Worm (Caenorhabditis elegans) whole organism, L3 larva: Measurements from ENCODE around the gene R12B2.13.

Experiments used
- R02D3.7 ChIP-seq: fragments of 150-350 bp; optimal IDR thresholded peaks from 2 replicates; lab custom pipeline; 2014; ENCODE audit warnings: missing biosample characterization, missing genetic modification characterization
- ZK546.5 ChIP-seq: sonication (generic microtip); optimal IDR thresholded peaks from 2 replicates; lab custom pipeline; 2017; ENCODE audit warnings: missing biosample characterization, missing genetic modification characterization
- aly-2 ChIP-seq: fragments of 150-350 bp; optimal IDR thresholded peaks from 2 replicates; lab custom pipeline; 2014; ENCODE audit warnings: missing biosample characterization, missing genetic modification characterization
- ama-1 ChIP-seq: fragments of 150-350 bp; optimal IDR thresholded peaks from 2 replicates; lab custom pipeline; 2018
- ceh-16 ChIP-seq: sonication (generic microtip); optimal IDR thresholded peaks from 2 replicates; lab custom pipeline; 2017; ENCODE audit warnings: missing biosample characterization, missing genetic modification characterization
- ceh-28 ChIP-seq: fragments of 150-350 bp; optimal IDR thresholded peaks from 2 replicates; lab custom pipeline; 2014; ENCODE audit warnings: missing biosample characterization, missing genetic modification reagents, missing genetic modification characterization
- ceh-82 ChIP-seq: fragments of 150-350 bp; optimal IDR thresholded peaks from 2 replicates; lab custom pipeline; 2014; ENCODE audit warnings: missing biosample characterization, missing genetic modification characterization
- ceh-9 ChIP-seq: sonication (generic microtip); optimal IDR thresholded peaks from 2 replicates; lab custom pipeline; 2018; ENCODE audit warnings: missing biosample characterization, missing genetic modification characterization
- daf-12 ChIP-seq: fragments of 150-350 bp; optimal IDR thresholded peaks from 2 replicates; lab custom pipeline; 2014; ENCODE audit warnings: missing biosample characterization, missing genetic modification reagents, missing genetic modification characterization
- egl-27 ChIP-seq: sonication (generic microtip); optimal IDR thresholded peaks from 4 replicates; lab custom pipeline; 2017; ENCODE audit warnings: missing biosample characterization, missing genetic modification reagents, missing genetic modification characterization
- egl-5 ChIP-seq: fragments of 150-350 bp; optimal IDR thresholded peaks from 2 replicates; lab custom pipeline; 2017; ENCODE audit warnings: missing biosample characterization, missing genetic modification reagents, missing genetic modification characterization, inconsistent platforms
- elt-1 ChIP-seq: fragments of 150-350 bp; optimal IDR thresholded peaks from 2 replicates; lab custom pipeline; 2014; ENCODE audit warnings: missing biosample characterization, missing genetic modification characterization
- elt-2 ChIP-seq: sonication (generic microtip); optimal IDR thresholded peaks from 2 replicates; lab custom pipeline; 2016; ENCODE audit warnings: missing genetic modification reagents, mild to moderate bottlenecking, missing genetic modification characterization, missing compliant biosample characterization
- elt-3 ChIP-seq, 3 experiments: fragments of 150-350 bp in 1 of 3; sonication (generic microtip) in 2 of 3; optimal IDR thresholded peaks; 2 replicates in 2 of 3; 4 replicates in 1 of 3; lab custom pipeline; 2014 to 2017; ENCODE audit warnings: missing biosample characterization in 3 of 3, missing genetic modification characterization in 3 of 3
- eor-1 ChIP-seq, 2 experiments: fragments of 150-350 bp; optimal IDR thresholded peaks; 2 replicates each; lab custom pipeline; 2014 to 2018; ENCODE audit warnings: missing biosample characterization in 2 of 2, missing genetic modification characterization in 2 of 2
- fkh-10 ChIP-seq: sonication (generic microtip); optimal IDR thresholded peaks from 2 replicates; lab custom pipeline; 2017; ENCODE audit warnings: missing biosample characterization, missing genetic modification reagents, missing genetic modification characterization
- fkh-2 ChIP-seq: fragments of 150-350 bp; optimal IDR thresholded peaks from 2 replicates; lab custom pipeline; 2014; ENCODE audit warnings: missing biosample characterization, missing genetic modification reagents, missing genetic modification characterization
- fos-1 ChIP-seq: fragments of 150-350 bp; optimal IDR thresholded peaks from 2 replicates; lab custom pipeline; 2014; ENCODE audit warnings: missing biosample characterization, missing genetic modification characterization
- hmg-11 ChIP-seq: sonication (generic microtip); optimal IDR thresholded peaks from 2 replicates; lab custom pipeline; 2016; ENCODE audit warnings: missing genetic modification characterization, missing compliant biosample characterization
- jun-1 ChIP-seq: fragments of 150-350 bp; optimal IDR thresholded peaks from 2 replicates; lab custom pipeline; 2014; ENCODE audit warnings: missing biosample characterization, missing genetic modification reagents, missing genetic modification characterization
- lin-15B ChIP-seq: fragments of 150-350 bp; optimal IDR thresholded peaks from 2 replicates; lab custom pipeline; 2014; ENCODE audit warnings: missing biosample characterization, missing genetic modification characterization
- lin-39 ChIP-seq: fragments of 150-350 bp; optimal IDR thresholded peaks from 2 replicates; lab custom pipeline; 2018; ENCODE audit warnings: missing biosample characterization, missing genetic modification reagents, missing genetic modification characterization
- lsy-12 ChIP-seq: sonication (generic microtip); optimal IDR thresholded peaks from 2 replicates; lab custom pipeline; 2016; ENCODE audit warnings: mild to moderate bottlenecking, missing genetic modification characterization, missing compliant biosample characterization
- mdl-1 ChIP-seq: fragments of 150-350 bp; optimal IDR thresholded peaks from 2 replicates; lab custom pipeline; 2014; ENCODE audit warnings: missing biosample characterization, missing genetic modification characterization
- mml-1 ChIP-seq: fragments of 150-350 bp; sonication (generic microtip); optimal IDR thresholded peaks from 3 replicates; lab custom pipeline; 2014; ENCODE audit warnings: missing biosample characterization, missing genetic modification characterization
- nfya-1 ChIP-seq: sonication (generic microtip); optimal IDR thresholded peaks from 2 replicates; lab custom pipeline; 2017; ENCODE audit warnings: missing genetic modification characterization, mild to moderate bottlenecking, missing compliant biosample characterization, antibody characterized with exemption, moderate library complexity; ENCODE audit not compliant: insufficient read depth
- nhr-11 ChIP-seq: fragments of 150-350 bp; optimal IDR thresholded peaks from 2 replicates; lab custom pipeline; 2014; ENCODE audit warnings: missing biosample characterization, missing genetic modification characterization
- nhr-12 ChIP-seq: fragments of 150-350 bp; optimal IDR thresholded peaks from 2 replicates; lab custom pipeline; 2014; ENCODE audit warnings: missing biosample characterization, missing genetic modification characterization
- nhr-23 ChIP-seq: fragments of 150-350 bp; optimal IDR thresholded peaks from 2 replicates; lab custom pipeline; 2014; ENCODE audit warnings: missing biosample characterization, missing genetic modification reagents, missing genetic modification characterization
- nhr-237 ChIP-seq: fragments of 150-350 bp; optimal IDR thresholded peaks from 2 replicates; lab custom pipeline; 2014; ENCODE audit warnings: missing biosample characterization, missing genetic modification characterization
- nhr-25 ChIP-seq: sonication (generic microtip); optimal IDR thresholded peaks from 2 replicates; lab custom pipeline; 2017; ENCODE audit warnings: missing biosample characterization, missing genetic modification characterization
- nhr-28 ChIP-seq: fragments of 150-350 bp; optimal IDR thresholded peaks from 2 replicates; lab custom pipeline; 2014; ENCODE audit warnings: missing biosample characterization, missing genetic modification characterization
- nhr-43 ChIP-seq: sonication (generic microtip); optimal IDR thresholded peaks from 2 replicates; lab custom pipeline; 2016; ENCODE audit warnings: mild to moderate bottlenecking, missing genetic modification characterization, missing compliant biosample characterization; ENCODE audit not compliant: poor library complexity, severe bottlenecking
- nhr-67 ChIP-seq: fragments of 150-350 bp; optimal IDR thresholded peaks from 2 replicates; lab custom pipeline; 2014; ENCODE audit warnings: missing biosample characterization, missing genetic modification characterization
- nhr-76 ChIP-seq: fragments of 150-350 bp; sonication (generic microtip); optimal IDR thresholded peaks from 5 replicates; lab custom pipeline; 2014; ENCODE audit warnings: missing biosample characterization, missing genetic modification characterization
- nhr-77 ChIP-seq: fragments of 150-350 bp; optimal IDR thresholded peaks from 2 replicates; lab custom pipeline; 2014; ENCODE audit warnings: missing biosample characterization, missing genetic modification characterization
- pha-4 ChIP-seq: fragments of 150-350 bp; optimal IDR thresholded peaks from 2 replicates; lab custom pipeline; 2014; ENCODE audit warnings: missing biosample characterization, missing genetic modification reagents, missing genetic modification characterization
- pqm-1 ChIP-seq: fragments of 150-350 bp; optimal IDR thresholded peaks from 2 replicates; lab custom pipeline; 2017; ENCODE audit warnings: missing biosample characterization, missing genetic modification characterization, inconsistent platforms
- sea-2 ChIP-seq: fragments of 150-350 bp; sonication (generic microtip); optimal IDR thresholded peaks from 4 replicates; lab custom pipeline; 2014; ENCODE audit warnings: missing biosample characterization, missing genetic modification reagents, missing genetic modification characterization
- skn-1 ChIP-seq: fragments of 150-350 bp; optimal IDR thresholded peaks from 2 replicates; lab custom pipeline; 2014; ENCODE audit warnings: missing biosample characterization, missing genetic modification characterization
- snpc-4 ChIP-seq: fragments of 150-350 bp; optimal IDR thresholded peaks from 2 replicates; lab custom pipeline; 2014; ENCODE audit warnings: missing biosample characterization, missing genetic modification characterization
- tbx-2 ChIP-seq: sonication (generic microtip); optimal IDR thresholded peaks from 2 replicates; lab custom pipeline; 2016; ENCODE audit warnings: mild to moderate bottlenecking, missing genetic modification characterization, missing compliant biosample characterization
- unc-39 ChIP-seq: sonication (generic microtip); optimal IDR thresholded peaks from 4 replicates; lab custom pipeline; 2017; ENCODE audit warnings: missing biosample characterization, missing genetic modification characterization
- unc-62 ChIP-seq: fragments of 150-350 bp; sonication (generic microtip); optimal IDR thresholded peaks from 4 replicates; lab custom pipeline; 2014; ENCODE audit warnings: missing biosample characterization, missing genetic modification reagents, missing genetic modification characterization
- zag-1 ChIP-seq: fragments of 150-350 bp; optimal IDR thresholded peaks from 2 replicates; lab custom pipeline; 2014; ENCODE audit warnings: missing biosample characterization, missing genetic modification characterization
- ztf-11 ChIP-seq: fragments of 150-350 bp; optimal IDR thresholded peaks from 2 replicates; lab custom pipeline; 2014; ENCODE audit warnings: missing biosample characterization, missing genetic modification characterization
- ztf-4 ChIP-seq: fragments of 150-350 bp; optimal IDR thresholded peaks from 2 replicates; lab custom pipeline; 2014; ENCODE audit warnings: missing biosample characterization, missing genetic modification characterization

Gene R12B2.13

DNA sequence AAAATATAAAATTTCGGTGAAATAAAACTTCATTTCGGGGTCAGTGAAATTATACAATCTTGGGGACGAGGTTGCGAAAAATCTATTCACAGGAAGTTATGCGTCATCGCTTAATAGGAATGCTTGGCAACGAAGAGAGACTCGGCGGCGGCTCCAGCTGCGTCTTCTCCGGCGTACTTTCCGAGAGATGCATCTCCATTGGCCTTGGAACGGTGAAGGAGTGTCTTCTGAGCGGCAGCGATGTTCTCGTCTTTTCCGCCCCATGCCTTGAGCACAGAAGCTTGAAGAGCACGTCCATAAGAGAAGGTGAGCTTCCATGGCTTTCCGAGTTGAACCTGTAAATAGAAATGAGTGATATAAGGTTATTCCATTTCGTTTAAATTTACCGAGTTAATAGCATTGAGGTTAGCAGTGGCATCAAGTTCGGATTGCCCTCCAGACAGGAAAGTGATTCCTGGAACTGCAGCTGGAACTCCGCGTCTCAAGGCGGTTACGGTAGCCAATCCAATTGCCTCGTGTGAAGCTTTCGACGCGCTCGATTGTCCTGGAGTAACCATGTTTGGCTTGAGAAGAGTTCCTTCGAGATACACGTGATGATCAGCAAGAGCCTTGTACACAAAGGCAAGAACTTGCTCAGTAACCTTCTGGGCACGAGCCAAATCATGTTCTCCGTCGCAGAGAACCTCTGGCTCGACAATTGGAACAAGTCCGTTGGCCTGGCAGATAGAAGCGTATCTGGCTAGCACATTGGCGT lies 41.6 kb upstream of the R12B2.13 start:
- TF ChIP-seq fos-1 (tag; lab: Kevin White, UChicago) = no peak
- peak; percentile 52 for TF ChIP-seq nhr-43 (tag; lab: Kevin White, UChicago)
- peak; percentile 48 for TF ChIP-seq ama-1

DNA sequence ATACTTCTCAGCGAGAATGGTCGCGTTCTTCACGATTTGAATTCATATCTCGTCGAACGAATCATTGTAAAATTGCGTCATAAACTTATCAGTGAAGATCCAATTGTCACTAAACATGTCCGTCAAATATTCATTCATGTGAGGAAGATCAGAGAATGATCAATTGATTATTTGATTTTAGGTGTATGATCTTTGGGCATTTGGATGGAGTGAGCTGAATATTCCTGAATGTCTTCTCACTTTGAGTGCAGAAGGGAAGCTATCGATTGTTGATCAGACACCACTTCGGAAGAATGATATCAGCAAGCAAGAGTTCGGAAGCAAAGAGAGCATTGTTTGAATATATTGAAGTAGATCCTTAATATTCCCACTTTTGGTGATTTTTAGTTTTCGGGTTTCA lies 41.0 kb upstream of the R12B2.13 start:
- TF ChIP-seq elt-3 (tag; optimal IDR thresholded peaks at IDR 0.05; lab: Kevin White, UChicago) (peak; percentile 17 to 83 (median 76)), tbx-2 (tag; lab: Kevin White, UChicago) (no peak), pha-4 (tag; lab: Kevin White, UChicago) (no peak), aly-2 (tag; lab: Kevin White, UChicago) (no peak), nhr-237 (no peak), nfya-1 (tag; lab: Kevin White, UChicago) (no peak), nhr-67 (tag; lab: Kevin White, UChicago) (no peak), ZK546.5 (no peak), nhr-43 (tag; lab: Kevin White, UChicago) (peak; percentile 92), sea-2 (GFP tag; lab: Kevin White, UChicago) (no peak), snpc-4 (tag; lab: Kevin White, UChicago) (no peak), mdl-1 (tag; lab: Kevin White, UChicago) (no peak), egl-5 (tag; lab: Kevin White, UChicago) (no peak), nhr-12 (tag; lab: Kevin White, UChicago) (no peak), fkh-2 (tag; lab: Kevin White, UChicago) (no peak), elt-1 (tag; lab: Kevin White, UChicago) (no peak), unc-39 (tag; lab: Kevin White, UChicago) (no peak), lsy-12 (tag; lab: Kevin White, UChicago) (peak; percentile 38), nhr-76 (tag; lab: Kevin White, UChicago) (peak; percentile 5), lin-15B (no peak), nhr-28 (tag; lab: Kevin White, UChicago) (no peak), ceh-16 (tag; lab: Kevin White, UChicago) (no peak), eor-1 (tag; optimal IDR thresholded peaks at IDR 0.05; lab: Kevin White, UChicago) (no peak), R02D3.7 (no peak), ceh-9 (no peak), nhr-77 (tag; lab: Kevin White, UChicago) (no peak), skn-1 (no peak), fos-1 (tag; lab: Kevin White, UChicago) (peak; percentile 5), elt-2 (peak; percentile 41), lin-39 (tag; lab: Kevin White, UChicago) (no peak), ceh-28 (tag; lab: Kevin White, UChicago) (no peak), unc-62 (GFP tag; lab: Kevin White, UChicago) (peak; percentile 66), fkh-10 (GFP tag; lab: Kevin White, UChicago) (no peak), nhr-25 (tag; lab: Kevin White, UChicago) (peak; percentile 64), nhr-11 (tag; lab: Kevin White, UChicago) (no peak), jun-1 (tag; lab: Kevin White, UChicago) (peak; percentile 48), ztf-11 (no peak), ztf-4 (tag; lab: Kevin White, UChicago) (peak; percentile 14), mml-1 (tag; lab: Kevin White, UChicago) (no peak), ama-1 (peak; percentile 96), pqm-1 (tag; lab: Kevin White, UChicago) (peak; percentile 8), egl-27 (tag; lab: Kevin White, UChicago) (no peak), hmg-11 (no peak), ceh-82 (tag; lab: Kevin White, UChicago) (no peak), nhr-23 (tag; lab: Kevin White, UChicago) (peak; percentile 78), zag-1 (tag; lab: Kevin White, UChicago) (no peak), daf-12 (tag; lab: Kevin White, UChicago) (no peak)
